Fruit fly (Drosophila melanogaster): Measurements from ENCODE around the gene Gtpx.

The Gtpx gene

dm6 chr3L:3338882-3339590 lies 13.0 kb downstream of the Gtpx start (continued):
- TF ChIP-seq lz (GFP tag; optimal IDR thresholded peaks at IDR 0.05) (no peak), svp (GFP tag) (no peak), OdsH (GFP tag; optimal IDR thresholded peaks at IDR 0.05) (peak; percentile 48), Hr38 (GFP tag; optimal IDR thresholded peaks at IDR 0.05) (no peak), CG31627 (GFP tag; optimal IDR thresholded peaks at IDR 0.05) (no peak), CG10631 (GFP tag; optimal IDR thresholded peaks at IDR 0.05) (peak; percentile 8), salr (GFP tag; optimal IDR thresholded peaks at IDR 0.05) (peak in 1 of 2 experiments; percentile 51), Sox102F (GFP tag; optimal IDR thresholded peaks at IDR 0.05) (no peak), acj6 (GFP tag; optimal IDR thresholded peaks at IDR 0.05) (no peak), CG32006 (GFP tag; optimal IDR thresholded peaks at IDR 0.05) (peak; percentile 85), Ets96B (tag; optimal IDR thresholded peaks at IDR 0.05) (peak; percentile 79), dac (GFP tag; optimal IDR thresholded peaks at IDR 0.05) (peak; percentile 59), CG6792 (GFP tag; optimal IDR thresholded peaks at IDR 0.05) (no peak), Sox14 (GFP tag; optimal IDR thresholded peaks at IDR 0.05) (peak; percentile 44), Hr39 (GFP tag; optimal IDR thresholded peaks at IDR 0.05) (no peak), Smox (GFP tag; optimal IDR thresholded peaks at IDR 0.05) (no peak), Lpt (GFP tag; optimal IDR thresholded peaks at IDR 0.05) (peak; percentile 1), cyc (GFP tag; optimal IDR thresholded peaks at IDR 0.05) (no peak), CG11902 (GFP tag; optimal IDR thresholded peaks at IDR 0.05) (no peak), Blimp-1 (GFP tag; optimal IDR thresholded peaks at IDR 0.05) (no peak), CG7368 (GFP tag; optimal IDR thresholded peaks at IDR 0.05) (peak; percentile 8), CG4318 (GFP tag; optimal IDR thresholded peaks at IDR 0.05) (peak; percentile 65)

dm6 chr3L:3339695-3340226 lies 13.7 kb downstream of the Gtpx start:
- TF ChIP-seq CG11762 (GFP tag; optimal IDR thresholded peaks at IDR 0.05; ENCODE audit: insufficient read depth) (no peak), Hr38 (GFP tag; optimal IDR thresholded peaks at IDR 0.05) (no peak), salr (GFP tag; optimal IDR thresholded peaks at IDR 0.05) (no peak), Met (GFP tag; optimal IDR thresholded peaks at IDR 0.05) (peak; percentile 37), fkh (GFP tag; optimal IDR thresholded peaks at IDR 0.05) (no peak), CG16779 (tag; optimal IDR thresholded peaks at IDR 0.05) (no peak), Sox15 (GFP tag; optimal IDR thresholded peaks at IDR 0.05) (no peak), Hr4 (GFP tag; optimal IDR thresholded peaks at IDR 0.05) (no peak), CG6276 (GFP tag; optimal IDR thresholded peaks at IDR 0.05) (no peak), Eip78C (GFP tag) (no peak), CG31627 (GFP tag; optimal IDR thresholded peaks at IDR 0.05) (no peak), CG6854 (GFP tag; optimal IDR thresholded peaks at IDR 0.05) (no peak), OdsH (GFP tag; optimal IDR thresholded peaks at IDR 0.05) (no peak), CG11294 (GFP tag; IDR thresholded peaks at IDR 0.05) (no peak), spab (GFP tag; optimal IDR thresholded peaks at IDR 0.05) (no peak), ss (GFP tag; optimal IDR thresholded peaks at IDR 0.05) (no peak), dac (GFP tag; optimal IDR thresholded peaks at IDR 0.05) (no peak), CG34406 (GFP tag; optimal IDR thresholded peaks at IDR 0.05) (no peak), CG1621 (tag; optimal IDR thresholded peaks at IDR 0.05) (no peak), CG6808 (GFP tag; optimal IDR thresholded peaks at IDR 0.05) (no peak), CG3919 (GFP tag; optimal IDR thresholded peaks at IDR 0.05) (no peak), CG4318 (GFP tag; optimal IDR thresholded peaks at IDR 0.05) (no peak), Sox14 (GFP tag; optimal IDR thresholded peaks at IDR 0.05) (no peak), achi (GFP tag; optimal IDR thresholded peaks at IDR 0.05) (no peak), esn (GFP tag; optimal IDR thresholded peaks at IDR 0.05) (peak; percentile 6), cyc (GFP tag; optimal IDR thresholded peaks at IDR 0.05) (no peak), CG7368 (GFP tag; optimal IDR thresholded peaks at IDR 0.05) (no peak), fd85E (GFP tag; optimal IDR thresholded peaks at IDR 0.05) (no peak), CG10631 (GFP tag; optimal IDR thresholded peaks at IDR 0.05) (no peak), fd59A (GFP tag; optimal IDR thresholded peaks at IDR 0.05) (no peak), CG10669 (GFP tag; optimal IDR thresholded peaks at IDR 0.05) (no peak), Gug (GFP tag; IDR thresholded peaks at IDR 0.05) (no peak), net (GFP tag; optimal IDR thresholded peaks at IDR 0.05) (no peak), Hr39 (GFP tag; optimal IDR thresholded peaks at IDR 0.05) (peak; percentile 39), CG9139 (GFP tag; optimal IDR thresholded peaks at IDR 0.05) (no peak), Ets21C (GFP tag; optimal IDR thresholded peaks at IDR 0.05) (no peak), CG6792 (GFP tag; optimal IDR thresholded peaks at IDR 0.05) (no peak), Eip93F (GFP tag; optimal IDR thresholded peaks at IDR 0.05) (no peak)
